Worm (Caenorhabditis elegans): ENCODE results near the gene ugt-54.

Gene ugt-54

DNA sequence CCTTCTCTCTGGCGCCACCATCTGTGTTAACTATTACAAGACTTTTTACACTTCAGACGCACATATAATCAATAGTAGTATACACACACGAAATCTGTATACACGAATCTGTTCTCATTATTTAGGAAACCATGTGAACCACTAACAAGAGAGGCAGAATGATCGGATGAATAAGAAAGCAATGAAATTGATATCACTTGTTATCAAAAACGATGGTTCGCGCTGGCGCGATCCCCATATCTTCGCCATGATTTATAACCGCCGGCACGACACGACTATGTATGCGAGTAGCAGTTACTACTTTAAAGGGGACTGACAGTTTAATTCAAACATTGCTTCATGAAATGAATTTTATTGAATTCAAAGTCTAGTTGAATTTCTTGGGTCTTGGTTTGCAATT lies 19.8 kb downstream of the ugt-54 start:
- TF ChIP-seq him-1 (tag; optimal IDR thresholded peaks at IDR 0.05) (no peak), dao-5 (tag; optimal IDR thresholded peaks at IDR 0.05) (no peak), W03F9.2 (tag; optimal IDR thresholded peaks at IDR 0.05) (no peak)

DNA sequence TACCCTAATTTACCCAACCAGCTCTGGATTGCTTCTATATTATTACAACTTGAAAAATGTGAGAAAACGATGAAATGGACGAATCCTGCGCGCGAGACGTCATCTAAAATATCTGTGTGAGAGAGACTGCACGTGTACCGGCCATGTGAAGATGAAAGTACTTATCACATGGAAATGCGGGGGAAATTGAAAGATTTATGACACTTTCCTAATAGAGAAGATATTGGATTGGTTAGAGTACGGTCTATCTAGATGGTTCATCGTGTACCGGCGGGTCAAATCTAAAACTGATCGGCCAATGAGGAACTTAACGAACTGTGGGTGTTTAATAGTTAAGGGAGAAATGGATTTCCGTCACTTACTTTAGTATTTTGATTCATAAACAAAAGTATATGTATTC lies 20.5 kb downstream of the ugt-54 start:
- no peak for TF ChIP-seq dao-5 (tag; optimal IDR thresholded peaks at IDR 0.05)
- no peak for TF ChIP-seq W03F9.2 (tag; optimal IDR thresholded peaks at IDR 0.05)
- TF ChIP-seq him-1 (tag; optimal IDR thresholded peaks at IDR 0.05), result no peak

DNA sequence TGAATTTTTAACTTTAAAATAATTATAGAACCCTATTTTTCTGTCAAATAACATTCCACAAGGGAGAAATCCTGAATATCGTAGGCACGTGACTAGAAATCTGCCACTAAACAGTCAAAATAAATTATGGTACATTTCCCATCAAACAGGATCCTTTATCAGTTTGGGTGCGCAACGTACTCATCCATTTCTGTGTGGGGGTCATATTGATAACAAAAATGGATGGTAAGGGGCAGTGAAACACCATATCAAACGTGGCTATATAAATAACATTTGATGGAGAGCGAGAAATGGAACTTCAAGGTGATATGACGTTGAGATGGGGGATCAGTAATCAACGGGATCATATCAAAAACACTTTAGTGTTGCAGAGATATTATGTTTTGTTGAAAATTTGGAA lies 22.6 kb downstream of the ugt-54 start:
- TF ChIP-seq him-1 (tag; optimal IDR thresholded peaks at IDR 0.05), result no peak

DNA sequence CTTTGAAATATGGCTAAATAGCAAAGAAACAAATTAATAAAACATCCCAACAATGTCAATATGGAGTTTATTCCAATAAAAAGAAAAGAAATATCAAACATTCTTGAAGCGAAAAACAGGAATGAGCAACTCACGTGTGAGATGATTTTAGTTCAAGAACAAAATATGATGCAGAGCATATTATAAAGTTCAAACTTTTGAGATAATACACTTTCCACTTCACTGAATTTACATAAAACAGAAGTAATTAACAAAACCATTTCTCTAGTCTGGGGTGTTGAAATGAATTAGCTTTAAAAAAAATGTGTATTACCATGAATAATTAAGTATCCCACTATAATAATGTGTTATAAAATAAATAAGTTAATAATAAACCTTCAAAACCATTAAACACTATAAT lies 25.2 kb downstream of the ugt-54 start, which contains the start of gene srd-7:
srd-7 (minus strand) TSS at position 101 of the 400 bp plus-strand sequence.
- TF ChIP-seq dao-5 (tag; optimal IDR thresholded peaks at IDR 0.05), result no peak
- no peak for TF ChIP-seq W03F9.2 (tag; optimal IDR thresholded peaks at IDR 0.05)
- TF ChIP-seq him-1 (tag; optimal IDR thresholded peaks at IDR 0.05), result no peak

DNA sequence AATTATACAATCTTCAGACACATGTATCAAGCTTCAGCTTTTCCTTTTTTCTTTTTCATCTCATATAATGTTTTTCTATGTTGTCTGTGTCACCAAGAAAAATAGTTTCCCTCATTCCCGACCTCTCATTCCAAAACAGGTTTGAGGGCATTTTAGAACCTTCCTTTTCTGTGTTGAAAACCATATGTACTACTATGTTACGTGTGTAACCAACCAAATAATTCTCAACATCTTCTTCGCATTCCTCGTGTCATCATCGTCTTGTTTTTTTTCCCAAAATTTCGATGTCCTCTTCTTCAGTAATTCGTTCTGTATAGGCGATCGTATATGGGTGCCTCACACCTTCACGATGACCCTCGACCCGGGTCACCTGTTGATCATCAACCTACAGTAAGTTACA lies 28.9 kb downstream of the ugt-54 start, which contains the start of gene pept-2:
pept-2 (plus strand) TSS at position 301 of the 400 bp plus-strand sequence.
- no peak for TF ChIP-seq W03F9.2 (tag; optimal IDR thresholded peaks at IDR 0.05)
- TF ChIP-seq him-1 (tag; optimal IDR thresholded peaks at IDR 0.05), result no peak
- TF ChIP-seq dao-5 (tag; optimal IDR thresholded peaks at IDR 0.05), result no peak

DNA sequence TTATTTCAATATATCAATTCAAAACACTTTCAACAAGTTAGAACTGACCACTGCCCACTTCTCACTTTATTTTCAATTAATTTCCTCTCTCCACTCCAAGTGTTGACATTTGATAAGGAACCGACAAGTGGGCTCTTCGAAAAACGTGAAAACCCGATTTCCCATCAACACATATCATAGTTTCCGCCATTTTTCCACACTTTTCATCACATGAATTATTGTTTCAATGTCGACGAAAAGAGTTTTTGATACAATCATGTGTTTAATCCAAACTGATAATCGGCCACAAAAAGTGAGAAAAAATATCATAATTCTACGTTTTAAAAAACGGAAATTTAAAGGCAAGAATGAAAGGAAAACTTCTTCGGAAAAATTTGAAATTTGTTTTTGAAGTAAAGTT lies 34.2 kb downstream of the ugt-54 start:
- TF ChIP-seq him-1 (tag; optimal IDR thresholded peaks at IDR 0.05) (no peak), dao-5 (tag; optimal IDR thresholded peaks at IDR 0.05) (no peak), W03F9.2 (tag; optimal IDR thresholded peaks at IDR 0.05) (no peak)

DNA sequence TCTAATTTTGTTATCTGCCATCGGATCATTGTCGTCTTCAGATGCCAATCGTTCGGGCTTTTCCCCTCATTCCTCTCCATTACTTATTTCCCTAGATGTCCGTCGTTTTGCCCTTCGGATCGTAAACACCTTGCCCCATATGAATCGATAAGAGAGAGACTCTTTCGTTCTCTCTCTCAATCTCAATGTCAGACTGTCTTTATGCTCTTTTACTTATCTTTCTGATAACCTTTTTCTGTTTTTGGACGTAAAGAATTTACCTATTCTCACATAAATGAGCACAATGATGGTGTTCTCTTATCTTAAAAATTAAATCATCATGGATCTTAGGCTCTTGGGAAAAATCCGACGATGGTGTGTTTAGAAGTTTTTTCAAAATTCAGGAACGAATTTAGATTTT lies 35.2 kb downstream of the ugt-54 start:
- TF ChIP-seq W03F9.2 (tag; optimal IDR thresholded peaks at IDR 0.05) (no peak), dao-5 (tag; optimal IDR thresholded peaks at IDR 0.05) (no peak), him-1 (tag; optimal IDR thresholded peaks at IDR 0.05) (no peak)

DNA sequence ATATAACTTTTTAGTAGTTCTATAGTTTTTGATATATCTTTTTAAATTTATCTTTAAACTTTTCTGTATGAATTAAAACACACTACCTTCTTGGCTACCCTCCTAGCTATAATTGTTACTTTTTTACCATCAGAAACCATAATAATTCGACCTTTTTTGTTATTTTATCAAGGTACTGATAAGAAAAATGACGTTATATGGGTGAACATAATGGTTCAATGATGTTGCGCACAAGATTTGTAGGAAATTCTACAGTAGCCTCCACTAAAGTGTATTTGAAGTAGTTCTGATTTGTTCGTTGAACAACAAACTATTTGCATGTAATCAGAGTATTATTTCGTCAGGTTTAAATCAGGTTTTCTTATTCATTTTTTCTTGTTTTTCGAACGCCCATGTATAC lies 37.1 kb downstream of the ugt-54 start:
- no peak for TF ChIP-seq him-1 (tag; optimal IDR thresholded peaks at IDR 0.05)
- no peak for TF ChIP-seq dao-5 (tag; optimal IDR thresholded peaks at IDR 0.05)
- TF ChIP-seq W03F9.2 (tag; optimal IDR thresholded peaks at IDR 0.05), result no peak

DNA sequence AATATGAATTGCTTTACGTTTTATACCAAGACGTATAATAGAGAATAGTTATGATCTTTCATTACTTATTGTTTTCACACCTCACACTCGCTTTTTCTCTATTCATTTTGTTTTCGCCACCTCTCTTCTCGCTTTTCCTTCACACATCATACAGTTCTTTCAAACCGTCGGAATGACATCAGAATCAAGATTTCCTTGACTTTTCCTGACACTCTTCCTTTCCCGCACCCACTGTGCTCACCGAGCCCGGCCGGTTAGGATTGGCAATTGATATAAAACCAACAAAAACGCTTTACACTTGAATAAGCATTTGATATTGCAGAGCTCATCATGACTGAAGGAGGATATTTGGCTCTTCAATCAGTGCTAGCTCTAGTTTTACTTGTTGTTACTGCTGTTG lies 37.9 kb downstream of the ugt-54 start, which contains the start of gene zipt-2.1:
zipt-2.1 (plus strand) TSS at position 301 of the 400 bp plus-strand sequence.
- TF ChIP-seq W03F9.2 (tag; optimal IDR thresholded peaks at IDR 0.05) (no peak), him-1 (tag; optimal IDR thresholded peaks at IDR 0.05) (no peak), dao-5 (tag; optimal IDR thresholded peaks at IDR 0.05) (no peak)

DNA sequence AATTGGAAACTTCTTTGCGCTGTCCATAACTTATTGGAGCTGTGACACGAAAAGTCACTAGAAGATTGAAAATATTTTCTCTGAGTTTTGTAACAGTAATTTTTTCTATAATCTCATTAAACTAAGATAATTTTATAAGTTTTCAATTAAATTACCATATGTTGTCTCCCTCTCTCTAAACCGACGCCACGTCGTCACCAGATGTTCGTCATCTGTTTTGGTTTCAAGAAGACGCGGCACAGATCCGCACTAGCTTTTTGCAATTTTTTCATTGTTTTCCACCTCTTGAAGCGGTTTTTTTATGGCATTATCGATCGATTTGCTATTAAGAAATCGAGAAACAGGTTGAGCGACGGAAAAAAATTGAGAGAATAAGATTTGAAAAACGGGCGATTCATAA lies 42.5 kb downstream of the ugt-54 start:
- no peak for TF ChIP-seq him-1 (tag; optimal IDR thresholded peaks at IDR 0.05)
- no peak for TF ChIP-seq dao-5 (tag; optimal IDR thresholded peaks at IDR 0.05)
- no peak for TF ChIP-seq W03F9.2 (tag; optimal IDR thresholded peaks at IDR 0.05)

DNA sequence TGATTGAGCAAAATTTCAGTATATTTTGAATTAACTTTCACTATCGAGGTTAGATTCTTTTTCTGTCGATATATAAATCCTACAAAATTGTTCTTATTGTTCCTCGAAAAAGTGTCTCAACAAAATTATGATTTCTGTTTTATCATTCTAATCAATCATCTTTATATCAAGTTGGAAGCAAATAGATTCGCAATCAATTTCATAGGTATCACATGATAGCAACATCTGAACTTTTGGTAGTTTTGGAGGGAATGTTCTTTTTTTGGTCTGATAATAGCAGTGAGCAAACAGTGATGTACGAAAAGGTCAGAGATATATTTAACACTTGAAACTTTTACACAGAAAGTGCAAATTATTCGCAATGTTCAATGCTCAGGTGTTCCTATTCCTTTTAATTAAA lies 49.3 kb downstream of the ugt-54 start:
- TF ChIP-seq W03F9.2 (tag; optimal IDR thresholded peaks at IDR 0.05) (no peak), him-1 (tag; optimal IDR thresholded peaks at IDR 0.05) (no peak), dao-5 (tag; optimal IDR thresholded peaks at IDR 0.05) (no peak)

DNA sequence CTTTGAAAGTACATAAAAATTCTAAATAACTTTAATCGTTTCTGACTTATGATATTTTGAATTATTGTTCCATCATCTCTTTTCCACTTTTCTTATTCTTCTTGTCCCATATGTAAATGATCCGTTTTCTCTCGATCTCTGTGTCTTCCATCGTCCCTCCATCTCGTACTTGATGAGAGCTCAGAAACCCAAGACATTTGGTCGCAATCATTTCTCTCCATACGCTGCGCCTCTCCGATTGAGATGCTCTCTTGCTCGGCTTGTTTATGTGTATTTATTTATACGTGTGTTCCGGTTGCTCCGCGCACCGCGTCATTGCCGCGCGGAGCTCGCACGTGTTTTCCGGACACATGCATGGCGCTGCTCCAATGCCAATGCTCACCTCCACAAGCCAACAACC lies 49.9 kb downstream of the ugt-54 start:
- TF ChIP-seq him-1 (tag; optimal IDR thresholded peaks at IDR 0.05), result no peak
- TF ChIP-seq W03F9.2 (tag; optimal IDR thresholded peaks at IDR 0.05), result no peak
- TF ChIP-seq dao-5 (tag; optimal IDR thresholded peaks at IDR 0.05), result no peak

DNA sequence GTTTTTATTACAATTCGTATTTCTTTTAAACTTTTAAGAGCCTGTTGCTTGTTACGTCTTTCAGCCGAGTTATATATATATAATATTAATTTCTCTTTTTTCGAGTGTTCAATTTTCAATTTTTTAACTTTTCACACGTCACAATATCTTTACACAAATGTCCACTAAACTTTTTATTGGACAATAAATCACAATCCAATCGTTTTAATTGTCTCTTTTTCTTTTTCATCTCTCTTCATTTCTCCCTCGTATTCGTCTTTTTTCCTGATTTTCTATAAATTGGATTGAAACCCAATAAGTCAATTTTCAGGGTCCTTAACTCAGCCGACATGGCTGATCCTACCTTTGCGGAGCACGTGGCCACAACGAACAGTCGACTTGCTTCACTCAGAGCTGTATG lies 50.6 kb downstream of the ugt-54 start, which contains the start of gene miz-1:
miz-1 (plus strand) TSS at position 301 of the 400 bp plus-strand sequence.
- TF ChIP-seq W03F9.2 (tag; optimal IDR thresholded peaks at IDR 0.05) (no peak), him-1 (tag; optimal IDR thresholded peaks at IDR 0.05) (no peak), dao-5 (tag; optimal IDR thresholded peaks at IDR 0.05) (no peak)

All from whole organism, L4/young adult.